Worm (Caenorhabditis elegans): ENCODE data around the gene C44B11.4.

C44B11.4 gene

DNA sequence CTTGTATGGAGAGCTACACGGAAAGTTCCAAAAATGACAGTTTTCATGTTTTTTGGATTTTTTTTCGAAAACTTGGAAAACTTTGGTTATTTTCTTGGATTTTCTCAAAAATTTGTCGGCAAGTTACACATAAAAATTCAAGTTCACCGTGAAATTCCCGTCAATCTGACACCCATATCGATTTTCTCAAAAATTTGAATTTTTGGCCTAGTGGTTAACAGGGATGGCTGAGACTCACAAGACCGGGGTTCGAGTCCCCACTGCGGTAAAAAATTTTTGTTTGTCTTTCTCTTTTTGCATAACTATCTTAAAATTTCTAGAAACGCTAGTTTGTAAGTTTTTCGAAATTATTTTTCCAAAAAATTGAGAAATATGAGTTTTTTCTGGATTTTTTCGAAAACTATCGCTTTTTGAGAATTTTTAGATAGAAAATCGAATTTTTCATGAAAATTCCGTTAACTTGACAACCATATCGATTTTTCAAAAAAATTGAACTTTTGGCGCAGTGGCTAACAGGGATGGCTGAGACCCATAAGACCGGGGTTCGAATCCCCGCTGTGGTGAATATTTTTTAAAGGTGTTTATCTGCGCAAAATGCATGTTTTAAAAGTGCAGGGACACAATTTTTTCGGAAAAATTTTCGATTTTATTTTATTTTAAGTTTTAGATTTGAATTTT lies 42.8 kb downstream of the C44B11.4 start:
- TF ChIP-seq mep-1 (tag; optimal IDR thresholded peaks at IDR 0.05) (no peak), aha-1 (tag; optimal IDR thresholded peaks at IDR 0.05) (no peak), zip-4 (GFP tag; optimal IDR thresholded peaks at IDR 0.05) (no peak), lsy-2 (tag; optimal IDR thresholded peaks at IDR 0.05) (no peak), snu-23 (GFP tag; optimal IDR thresholded peaks at IDR 0.05) (no peak), ztf-4 (tag; optimal IDR thresholded peaks at IDR 0.05) (no peak), unc-130 (tag; optimal IDR thresholded peaks at IDR 0.05) (no peak), irx-1 (tag; optimal IDR thresholded peaks at IDR 0.05) (no peak), pax-3 (tag; optimal IDR thresholded peaks at IDR 0.05) (no peak), nhr-77 (tag; optimal IDR thresholded peaks at IDR 0.05) (no peak), unc-30 (tag; optimal IDR thresholded peaks at IDR 0.05) (no peak)

DNA sequence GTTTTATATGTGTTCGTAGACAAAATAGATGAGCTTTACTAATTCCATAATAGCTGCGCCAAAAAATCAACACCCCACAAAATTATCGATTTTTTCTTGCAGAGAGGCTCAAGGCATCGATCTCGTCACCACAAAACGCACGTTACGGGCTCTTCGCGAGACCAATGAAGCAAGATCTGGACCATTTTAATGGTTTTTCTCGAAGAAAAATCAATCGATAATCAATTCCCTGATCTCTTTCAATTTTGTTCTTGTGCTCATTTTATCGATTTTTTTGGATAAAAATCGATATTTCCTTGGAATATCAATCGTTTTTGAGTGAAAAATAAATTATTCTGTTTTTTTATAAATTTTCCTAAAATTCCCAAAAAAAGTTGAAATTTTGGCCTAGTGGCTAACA lies 43.4 kb downstream of the C44B11.4 start:
- TF ChIP-seq nhr-20 (tag; optimal IDR thresholded peaks at IDR 0.05) (no peak), efl-1 (optimal IDR thresholded peaks at IDR 0.05) (no peak), efl-1 (GFP tag; optimal IDR thresholded peaks at IDR 0.05 in 1 of 2) (peak in 1 of 2 experiments; percentile 77)

ce11 chrIII:3099407-3099806 lies 44.1 kb downstream of the C44B11.4 start:
- TF ChIP-seq nhr-76 (tag; optimal IDR thresholded peaks at IDR 0.05) (no peak), nhr-85 (tag) (no peak), zag-1 (tag; optimal IDR thresholded peaks at IDR 0.05) (no peak), tbx-2 (tag; optimal IDR thresholded peaks at IDR 0.05) (no peak), unc-86 (tag; optimal IDR thresholded peaks at IDR 0.05) (no peak), grh-1 (GFP tag; IDR thresholded peaks at IDR 0.05) (no peak), lin-35 (GFP tag; optimal IDR thresholded peaks at IDR 0.05) (no peak), rnt-1 (tag; optimal IDR thresholded peaks at IDR 0.05) (no peak), sup-37 (GFP tag; optimal IDR thresholded peaks at IDR 0.05) (no peak), nhr-77 (tag; optimal IDR thresholded peaks at IDR 0.05) (no peak), unc-130 (tag; optimal IDR thresholded peaks at IDR 0.05) (no peak)

DNA sequence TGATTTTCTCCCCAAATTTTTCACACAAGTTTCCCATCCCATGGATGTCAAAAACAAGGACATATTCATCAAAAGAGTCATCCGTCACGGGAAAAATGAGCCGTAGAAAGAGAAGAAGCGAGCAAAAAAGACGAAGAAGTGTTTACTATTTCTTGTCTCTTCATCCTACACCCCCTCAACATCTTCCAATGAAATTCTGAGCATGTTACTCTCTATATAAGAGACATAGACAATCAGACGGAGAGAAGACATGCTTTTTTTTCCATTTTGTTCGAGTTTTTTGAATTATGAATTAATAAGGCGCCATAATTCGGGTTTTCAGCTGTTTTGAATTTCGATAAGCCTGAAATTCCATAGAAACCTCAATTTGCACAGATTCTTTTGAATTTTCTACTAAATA lies 47.5 kb downstream of the C44B11.4 start:
- peak in 1 of 2 experiments; percentile 28 for TF ChIP-seq lsy-2 (tag; optimal IDR thresholded peaks at IDR 0.05)
- TF ChIP-seq mab-9 (GFP tag; IDR thresholded peaks at IDR 0.05): no peak
- peak in 1 of 3 experiments; percentile 11 for TF ChIP-seq ceh-82 (tag; optimal IDR thresholded peaks at IDR 0.05)
- no peak for TF ChIP-seq aly-2 (tag; optimal IDR thresholded peaks at IDR 0.05)
- TF ChIP-seq F16B12.6 (tag; optimal IDR thresholded peaks at IDR 0.05): no peak
- TF ChIP-seq lin-35 (GFP tag; optimal IDR thresholded peaks at IDR 0.05): no peak
- no peak for TF ChIP-seq efl-1 (optimal IDR thresholded peaks at IDR 0.05)
- peak in 1 of 2 experiments; percentile 1 for TF ChIP-seq efl-1 (GFP tag; optimal IDR thresholded peaks at IDR 0.05 in 1 of 2)
- peak; percentile 72 for TF ChIP-seq lin-14 (GFP tag; optimal IDR thresholded peaks at IDR 0.05)
- no peak for TF ChIP-seq tlp-1 (tag; optimal IDR thresholded peaks at IDR 0.05)
- no peak for TF ChIP-seq nhr-12 (tag; optimal IDR thresholded peaks at IDR 0.05)

ce11 chrIII:3094694-3095093 lies 48.9 kb downstream of the C44B11.4 start:
- TF ChIP-seq fkh-8 (tag; optimal IDR thresholded peaks at IDR 0.05): no peak
- TF ChIP-seq isw-1 (GFP tag; IDR thresholded peaks at IDR 0.05): no peak
- no peak for TF ChIP-seq nhr-20 (tag; optimal IDR thresholded peaks at IDR 0.05)
- no peak for TF ChIP-seq lin-14 (GFP tag; optimal IDR thresholded peaks at IDR 0.05)
- no peak for TF ChIP-seq zip-4 (GFP tag; optimal IDR thresholded peaks at IDR 0.05)
- no peak for TF ChIP-seq pag-3 (tag; optimal IDR thresholded peaks at IDR 0.05; ENCODE audit: borderline replicate concordance, insufficient read depth)
- TF ChIP-seq hlh-17 (GFP tag; optimal IDR thresholded peaks at IDR 0.05; ENCODE audit: borderline replicate concordance): no peak
- TF ChIP-seq F16B12.6 (tag; optimal IDR thresholded peaks at IDR 0.05): no peak
- no peak for TF ChIP-seq alr-1 (tag; optimal IDR thresholded peaks at IDR 0.05; ENCODE audit: borderline replicate concordance)
- no peak for TF ChIP-seq egl-27 (tag; optimal IDR thresholded peaks at IDR 0.05)
- no peak for TF ChIP-seq hlh-4 (tag; optimal IDR thresholded peaks at IDR 0.05)
- TF ChIP-seq fkh-10 (GFP tag; optimal IDR thresholded peaks at IDR 0.05): no peak
- TF ChIP-seq pqm-1 (tag; optimal IDR thresholded peaks at IDR 0.05): no peak
- no peak for TF ChIP-seq unc-62 (GFP tag; optimal IDR thresholded peaks at IDR 0.05)
- no peak for TF ChIP-seq tbx-2 (tag; optimal IDR thresholded peaks at IDR 0.05)
- no peak for TF ChIP-seq C34B4.2 (tag; optimal IDR thresholded peaks at IDR 0.05)
- TF ChIP-seq aha-1 (tag; optimal IDR thresholded peaks at IDR 0.05): no peak
- TF ChIP-seq ceh-88 (GFP tag; IDR thresholded peaks at IDR 0.05): no peak
